Fruit fly (Drosophila melanogaster) whole organism, embryonic: Measurements from ENCODE around the gene Piezo.

Experiments used
- B-H1 ChIP-seq: fragments of 200-800 bp; sonication (Bioruptor generic); IDR thresholded peaks from 3 replicates; pipeline ENCODE4 v1.3.6; 2022; ENCODE audit warnings: missing biosample characterization, missing genetic modification characterization
- BtbVII ChIP-seq: fragments of 200-800 bp; sonication (Bioruptor generic); optimal IDR thresholded peaks from 3 replicates; lab custom pipeline; 2017; ENCODE audit warnings: missing biosample characterization, mild to moderate bottlenecking, missing genetic modification characterization
- CG15696 ChIP-seq: fragments of 200-800 bp; sonication (Bioruptor generic); optimal IDR thresholded peaks from 2 replicates; lab custom pipeline; 2019; ENCODE audit warnings: missing biosample characterization, mild to moderate bottlenecking, missing genetic modification characterization, moderate library complexity
- CG16779 ChIP-seq: fragments of 200-800 bp; sonication (Bioruptor generic); IDR thresholded peaks from 2 replicates; pipeline ENCODE4 v1.3.6; 2022; ENCODE audit warnings: missing biosample characterization, missing genetic modification characterization
- CG17912 ChIP-seq: fragments of 200-800 bp; sonication (Bioruptor generic); optimal IDR thresholded peaks from 2 replicates; lab custom pipeline; 2018; ENCODE audit warnings: missing biosample characterization, mild to moderate bottlenecking, missing genetic modification characterization
- CG18599 ChIP-seq: fragments of 200-800 bp; sonication (Bioruptor generic); optimal IDR thresholded peaks from 3 replicates; lab custom pipeline; 2017; ENCODE audit warnings: missing biosample characterization, missing genetic modification characterization, mild to moderate bottlenecking, moderate library complexity, missing genetic modification reagents
- CG2889 ChIP-seq: fragments of 200-800 bp; sonication (Bioruptor generic); IDR thresholded peaks from 3 replicates; pipeline ENCODE4 v1.3.6; 2022; ENCODE audit warnings: missing biosample characterization, missing genetic modification characterization
- CG30020 ChIP-seq: fragments of 200-800 bp; optimal IDR thresholded peaks from 2 replicates; lab custom pipeline; 2019; ENCODE audit warnings: missing biosample characterization, mild to moderate bottlenecking, missing genetic modification characterization, moderate library complexity
- CG31224 ChIP-seq: fragments of 200-800 bp; sonication (Bioruptor generic); IDR thresholded peaks from 2 replicates; pipeline ENCODE4 v1.3.6; 2022; ENCODE audit warnings: missing biosample characterization, missing genetic modification characterization
- CG32767 ChIP-seq: fragments of 200-800 bp; sonication (Bioruptor generic); IDR thresholded peaks from 2 replicates; pipeline ENCODE4 v1.3.6; 2022; ENCODE audit warnings: missing biosample characterization, missing genetic modification characterization
- CG33213 ChIP-seq: fragments of 200-800 bp; sonication (Bioruptor generic); optimal IDR thresholded peaks from 3 replicates; lab custom pipeline; 2016; ENCODE audit warnings: missing biosample characterization, missing genetic modification characterization
- CG3407 ChIP-seq: fragments of 200-800 bp; sonication (Bioruptor generic); optimal IDR thresholded peaks from 2 replicates; lab custom pipeline; 2018; ENCODE audit warnings: missing biosample characterization, mild to moderate bottlenecking, missing genetic modification characterization
- CG3847 ChIP-seq: fragments of 200-800 bp; sonication (Bioruptor generic); IDR thresholded peaks from 2 replicates; pipeline ENCODE4 v1.3.6; 2022; ENCODE audit warnings: missing biosample characterization, missing genetic modification characterization
- CG42726 ChIP-seq: fragments of 200-800 bp; sonication (Bioruptor generic); IDR thresholded peaks from 2 replicates; pipeline ENCODE4 v1.3.6; 2022; ENCODE audit warnings: missing biosample characterization, missing genetic modification characterization; ENCODE audit not compliant: partially characterized antibody
- CG6791 ChIP-seq: fragments of 200-800 bp; sonication (Bioruptor generic); IDR thresholded peaks from 3 replicates; pipeline ENCODE4 v1.3.6; 2022; ENCODE audit warnings: missing biosample characterization, missing genetic modification characterization; ENCODE audit not compliant: partially characterized antibody
- CG6854 ChIP-seq: fragments of 200-800 bp; sonication (Bioruptor generic); optimal IDR thresholded peaks from 3 replicates; lab custom pipeline; 2017; ENCODE audit warnings: missing biosample characterization, mild to moderate bottlenecking, missing genetic modification characterization
- CG7928 ChIP-seq: fragments of 200-800 bp; sonication (Bioruptor generic); optimal IDR thresholded peaks from 2 replicates; lab custom pipeline; 2017; ENCODE audit warnings: missing biosample characterization, mild to moderate bottlenecking, missing genetic modification characterization
- CG8359 ChIP-seq: fragments of 200-800 bp; sonication (Bioruptor generic); optimal IDR thresholded peaks from 2 replicates; lab custom pipeline; 2017; ENCODE audit warnings: missing biosample characterization, mild to moderate bottlenecking, missing genetic modification characterization, borderline replicate concordance
- CG8924 ChIP-seq: fragments of 200-800 bp; optimal IDR thresholded peaks from 3 replicates; lab custom pipeline; 2019; ENCODE audit warnings: missing biosample characterization, mild to moderate bottlenecking, missing genetic modification characterization, moderate library complexity
- CrebB ChIP-seq: fragments of 200-800 bp; sonication (Bioruptor generic); optimal IDR thresholded peaks from 3 replicates; lab custom pipeline; 2018; ENCODE audit warnings: missing biosample characterization, mild to moderate bottlenecking, missing genetic modification characterization
- Eip74EF ChIP-seq, 2 experiments: fragments of 200-800 bp in 1 of 2; fragments of >200 bp in 1 of 2; sonication (Bioruptor generic) in 1 of 2; optimal IDR thresholded peaks; 2 replicates each; lab custom pipeline; 2017 to 2019; ENCODE audit warnings: missing biosample characterization in 2 of 2, missing genetic modification characterization in 2 of 2, mild to moderate bottlenecking in 1 of 2, moderate library complexity in 1 of 2
- Ets97D ChIP-seq: fragments of 200-800 bp; sonication (Bioruptor generic); optimal IDR thresholded peaks from 3 replicates; lab custom pipeline; 2016; ENCODE audit warnings: missing biosample characterization, missing genetic modification characterization
- H15 ChIP-seq: fragments of 200-800 bp; sonication (Bioruptor generic); IDR thresholded peaks from 3 replicates; pipeline ENCODE4 v1.3.6; 2022; ENCODE audit warnings: missing biosample characterization, missing genetic modification characterization
- Hr3 ChIP-seq: fragments of 200-800 bp; sonication (Bioruptor generic); optimal IDR thresholded peaks from 3 replicates; lab custom pipeline; 2016; ENCODE audit warnings: missing biosample characterization, missing genetic modification characterization
- MBD-R2 ChIP-seq: fragments of 200-800 bp; sonication (Bioruptor generic); IDR thresholded peaks from 2 replicates; pipeline ENCODE4 v1.3.6; 2022; ENCODE audit warnings: missing biosample characterization, missing genetic modification characterization
- Mes4 ChIP-seq: fragments of 200-800 bp; sonication (Bioruptor generic); optimal IDR thresholded peaks from 2 replicates; lab custom pipeline; 2016; ENCODE audit warnings: missing biosample characterization, missing genetic modification characterization
- NK7.1 ChIP-seq: fragments of 200-800 bp; sonication (Bioruptor generic); optimal IDR thresholded peaks from 3 replicates; lab custom pipeline; 2016; ENCODE audit warnings: missing biosample characterization, missing genetic modification characterization
- PHDP ChIP-seq: fragments of 200-800 bp; sonication (Bioruptor generic); optimal IDR thresholded peaks from 3 replicates; lab custom pipeline; 2018; ENCODE audit warnings: missing biosample characterization, mild to moderate bottlenecking, missing genetic modification characterization, moderate library complexity
- Six4 ChIP-seq: fragments of 200-800 bp; sonication (Bioruptor generic); optimal IDR thresholded peaks from 2 replicates; lab custom pipeline; 2016; ENCODE audit warnings: missing biosample characterization, missing genetic modification characterization
- abd-A ChIP-seq: fragments of 200-800 bp; sonication (Bioruptor generic); optimal IDR thresholded peaks from 3 replicates; lab custom pipeline; 2019; ENCODE audit warnings: missing biosample characterization, mild to moderate bottlenecking, missing genetic modification characterization, moderate library complexity
- ac ChIP-seq: fragments of 200-800 bp; sonication (Bioruptor generic); optimal IDR thresholded peaks from 3 replicates; lab custom pipeline; 2017; ENCODE audit warnings: missing biosample characterization, mild to moderate bottlenecking, missing genetic modification characterization
- bab2 ChIP-seq: fragments of 200-800 bp; sonication (Bioruptor generic); optimal IDR thresholded peaks from 2 replicates; lab custom pipeline; 2016; ENCODE audit warnings: missing biosample characterization, missing genetic modification characterization
- bowl ChIP-seq: fragments of 200-800 bp; sonication (Bioruptor generic); IDR thresholded peaks from 2 replicates; pipeline ENCODE4 v1.3.6; 2022; ENCODE audit warnings: missing biosample characterization, missing genetic modification characterization
- corto ChIP-seq: fragments of 200-800 bp; sonication (Bioruptor generic); optimal IDR thresholded peaks from 2 replicates; lab custom pipeline; 2016; ENCODE audit warnings: missing biosample characterization, mild to moderate bottlenecking, missing genetic modification characterization, moderate library complexity
- crol ChIP-seq: fragments of 200-800 bp; sonication (Bioruptor generic); IDR thresholded peaks from 2 replicates; pipeline ENCODE4 v1.3.6; 2022; ENCODE audit warnings: missing biosample characterization, missing genetic modification characterization
- disco-r ChIP-seq: fragments of 200-800 bp; sonication (Bioruptor generic); optimal IDR thresholded peaks from 2 replicates; lab custom pipeline; 2016; ENCODE audit warnings: missing biosample characterization, missing genetic modification characterization
- en ChIP-seq: fragments of 200-800 bp; sonication (Bioruptor generic); optimal IDR thresholded peaks from 2 replicates; lab custom pipeline; 2016; ENCODE audit warnings: missing biosample characterization, missing genetic modification characterization
- fd3F ChIP-seq: fragments of 200-800 bp; sonication (Bioruptor generic); optimal IDR thresholded peaks from 2 replicates; lab custom pipeline; 2018; ENCODE audit warnings: missing biosample characterization, mild to moderate bottlenecking, missing genetic modification characterization, moderate library complexity
- grau ChIP-seq: fragments of 200-800 bp; optimal IDR thresholded peaks from 3 replicates; lab custom pipeline; 2019; ENCODE audit warnings: missing biosample characterization, mild to moderate bottlenecking, missing genetic modification characterization, moderate library complexity
- grn ChIP-seq: fragments of 200-800 bp; sonication (Bioruptor generic); optimal IDR thresholded peaks from 3 replicates; lab custom pipeline; 2017; ENCODE audit warnings: missing biosample characterization, missing genetic modification characterization
- jing ChIP-seq: fragments of 200-800 bp; sonication (Bioruptor generic); optimal IDR thresholded peaks from 2 replicates; lab custom pipeline; 2018; ENCODE audit warnings: missing biosample characterization, mild to moderate bottlenecking, missing genetic modification characterization
- luna ChIP-seq: fragments of 200-800 bp; sonication (Bioruptor generic); optimal IDR thresholded peaks from 2 replicates; lab custom pipeline; 2016; ENCODE audit warnings: missing biosample characterization, missing genetic modification characterization
- nmo ChIP-seq: fragments of 200-800 bp; sonication (Bioruptor generic); optimal IDR thresholded peaks from 2 replicates; lab custom pipeline; 2018; ENCODE audit warnings: missing biosample characterization, mild to moderate bottlenecking, missing genetic modification characterization, moderate library complexity
- prd ChIP-seq, 3 experiments: fragments of >200 bp in 2 of 3; fragments of 200-800 bp in 1 of 3; sonication (Bioruptor generic) in 1 of 3; optimal IDR thresholded peaks in 2 of 3; IDR thresholded peaks in 1 of 3; 2 replicates in 2 of 3; 3 replicates in 1 of 3; pipeline versions ENCODE4 v1.3.6 to Lab custom; 2017 to 2022; ENCODE audit warnings: missing biosample characterization in 1 of 3, missing genetic modification characterization in 1 of 3
- sens-2 ChIP-seq: fragments of 200-800 bp; sonication (Bioruptor generic); IDR thresholded peaks from 2 replicates; pipeline ENCODE4 v1.3.6; 2022; ENCODE audit warnings: missing biosample characterization, missing genetic modification characterization
- tna ChIP-seq: fragments of 200-800 bp; sonication (Bioruptor generic); IDR thresholded peaks from 2 replicates; pipeline ENCODE4 v1.3.6; 2022; ENCODE audit warnings: missing biosample characterization, missing genetic modification characterization; ENCODE audit not compliant: partially characterized antibody
- tx ChIP-seq: fragments of 200-800 bp; sonication (Bioruptor generic); optimal IDR thresholded peaks from 2 replicates; lab custom pipeline; 2016; ENCODE audit warnings: missing biosample characterization, missing genetic modification characterization
- vvl ChIP-seq: fragments of 200-800 bp; sonication (Bioruptor generic); IDR thresholded peaks from 2 replicates; pipeline ENCODE4 v1.3.6; 2022; ENCODE audit warnings: missing biosample characterization, missing genetic modification characterization
- wek ChIP-seq: fragments of 200-800 bp; sonication (Bioruptor generic); optimal IDR thresholded peaks from 3 replicates; lab custom pipeline; 2018; ENCODE audit warnings: missing biosample characterization, mild to moderate bottlenecking, missing genetic modification characterization, moderate library complexity
- zf30C ChIP-seq: fragments of 200-800 bp; sonication (Bioruptor generic); optimal IDR thresholded peaks from 3 replicates; lab custom pipeline; 2018; ENCODE audit warnings: missing biosample characterization, mild to moderate bottlenecking, missing genetic modification characterization

Gene Piezo

DNA sequence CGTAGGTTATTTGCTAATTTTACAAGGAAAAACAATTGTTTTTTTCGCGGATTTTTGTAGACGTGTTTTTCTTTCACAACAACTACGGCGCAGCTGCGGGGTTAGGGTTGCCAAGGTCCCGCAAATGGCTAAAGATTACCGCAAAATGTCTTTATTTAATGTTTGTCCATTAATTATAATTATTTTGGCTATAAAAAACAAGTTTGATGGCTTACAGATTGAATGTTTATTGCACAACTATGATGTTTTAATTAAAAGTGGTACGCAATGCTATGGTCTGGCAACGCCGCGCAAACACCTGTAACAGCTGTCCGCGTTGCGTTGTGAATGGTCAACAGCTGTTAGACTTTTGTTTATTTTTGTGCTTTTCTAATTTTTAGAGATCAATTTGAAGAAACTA is 6.2 kb upstream of the Piezo start (continued):
- peak; percentile 48 for TF ChIP-seq BtbVII (GFP tag; lab: Kevin White, UChicago)
- peak; percentile 20 for TF ChIP-seq luna (GFP tag; lab: Kevin White, UChicago)
- peak; percentile 74 for TF ChIP-seq CG33213 (GFP tag; lab: Kevin White, UChicago)
- TF ChIP-seq CG8924 (tag; lab: Kevin White, UChicago): peak; percentile 69
- TF ChIP-seq sens-2 (GFP tag; lab: Robert Waterston, UW): no peak
- peak; percentile 34 for TF ChIP-seq Mes4 (GFP tag; lab: Kevin White, UChicago)
- peak in 1 of 2 experiments; percentile 28 for TF ChIP-seq Eip74EF (GFP tag; optimal IDR thresholded peaks at IDR 0.05; lab: Kevin White, UChicago)
- TF ChIP-seq CG6791 (GFP tag; lab: Robert Waterston, UW): no peak
- TF ChIP-seq NK7.1: peak; percentile 51
- no peak for TF ChIP-seq bowl (GFP tag; lab: Robert Waterston, UW)
- TF ChIP-seq grn: peak; percentile 16
- TF ChIP-seq CG42726 (GFP tag; lab: Robert Waterston, UW): no peak
- TF ChIP-seq PHDP (tag; lab: Kevin White, UChicago): peak; percentile 76
- no peak for TF ChIP-seq wek (GFP tag; lab: Kevin White, UChicago)
- no peak for TF ChIP-seq ac
- peak; percentile 46 for TF ChIP-seq corto (GFP tag; lab: Kevin White, UChicago)
- TF ChIP-seq CG18599 (GFP tag; lab: Kevin White, UChicago): peak; percentile 85
- no peak for TF ChIP-seq crol (GFP tag; lab: Robert Waterston, UW)
- TF ChIP-seq CG6854 (GFP tag; lab: Kevin White, UChicago): peak; percentile 53
- no peak for TF ChIP-seq CG2889 (GFP tag; lab: Robert Waterston, UW)
- peak; percentile 44; the same call in 1 of the 2 replicates for TF ChIP-seq CG32767
- TF ChIP-seq jing (GFP tag; lab: Kevin White, UChicago): peak; percentile 11
- TF ChIP-seq Six4 (GFP tag; lab: Kevin White, UChicago): peak; percentile 70
- peak; percentile 60; the same call in 1 of the 3 replicates for TF ChIP-seq B-H1 (GFP tag; lab: Robert Waterston, UW)
- peak; percentile 76 for TF ChIP-seq Ets97D (GFP tag; lab: Kevin White, UChicago)
- TF ChIP-seq vvl (GFP tag; lab: Robert Waterston, UW): peak; percentile 89
- TF ChIP-seq CG15696 (tag; lab: Kevin White, UChicago): peak; percentile 59
- no peak for TF ChIP-seq CG17912 (GFP tag; lab: Kevin White, UChicago)
- peak; percentile 48 for TF ChIP-seq CG31224 (GFP tag; lab: Robert Waterston, UW)
- no peak for TF ChIP-seq CG16779 (GFP tag; lab: Robert Waterston, UW)
- peak; percentile 39 for TF ChIP-seq CG30020 (tag; lab: Kevin White, UChicago)
- TF ChIP-seq disco-r: no peak
- TF ChIP-seq grau (tag; lab: Kevin White, UChicago): peak; percentile 69
- peak; percentile 58 for TF ChIP-seq tx (GFP tag; lab: Kevin White, UChicago)
- no peak for TF ChIP-seq CG8359 (GFP tag; lab: Kevin White, UChicago)
- peak; percentile 75 for TF ChIP-seq CG7928
- TF ChIP-seq en (GFP tag; lab: Kevin White, UChicago): no peak
- peak; percentile 51 for TF ChIP-seq abd-A (tag; lab: Kevin White, UChicago)
- TF ChIP-seq CG3847 (GFP tag; lab: Robert Waterston, UW): peak; percentile 69
- no peak for TF ChIP-seq zf30C (GFP tag; lab: Kevin White, UChicago)
- no peak for TF ChIP-seq CG3407
- TF ChIP-seq bab2 (GFP tag; lab: Kevin White, UChicago): peak; percentile 76
- TF ChIP-seq prd (optimal IDR thresholded peaks at IDR 0.05; lab: Kevin White, UChicago): no peak
- TF ChIP-seq prd (GFP tag; IDR thresholded peaks at IDR 0.05; lab: Robert Waterston, UW): peak; percentile 73
- TF ChIP-seq CrebB: peak; percentile 57
- TF ChIP-seq Hr3 (GFP tag; lab: Kevin White, UChicago): peak; percentile 64
- peak; percentile 47; the same call in 2 of the 3 replicates for TF ChIP-seq H15 (GFP tag; lab: Robert Waterston, UW)
- peak; percentile 40 for TF ChIP-seq fd3F
- TF ChIP-seq tna (GFP tag; lab: Robert Waterston, UW): no peak
- peak; percentile 76 for TF ChIP-seq nmo (GFP tag; lab: Kevin White, UChicago)
- peak; percentile 90 for TF ChIP-seq MBD-R2 (GFP tag; lab: Robert Waterston, UW)
